Worm (Caenorhabditis elegans): Measurements from ENCODE around the gene B0304.2.

The B0304.2 gene

ce11 chrII:4518300-4518907, 5.0 kb upstream of the B0304.2 start, which contains the start of gene hlh-1:
TSS of gene hlh-1 (plus strand) at chrII:4518574.
- peak; percentile 53 for TF ChIP-seq snu-23 (GFP tag; optimal IDR thresholded peaks at IDR 0.05)
- peak; percentile 77 to 94 for TF ChIP-seq lsy-2 (tag; optimal IDR thresholded peaks at IDR 0.05)
- TF ChIP-seq rnt-1 (tag; optimal IDR thresholded peaks at IDR 0.05), result peak; percentile 82
- peak; percentile 15 for TF ChIP-seq unc-130 (tag; optimal IDR thresholded peaks at IDR 0.05)
- TF ChIP-seq hlh-17 (GFP tag; optimal IDR thresholded peaks at IDR 0.05; ENCODE audit: borderline replicate concordance), result no peak
- no peak for TF ChIP-seq zip-4 (GFP tag; optimal IDR thresholded peaks at IDR 0.05)
- TF ChIP-seq sptf-1 (tag; optimal IDR thresholded peaks at IDR 0.05), result no peak
- TF ChIP-seq nhr-11 (tag; optimal IDR thresholded peaks at IDR 0.05), result no peak
- no peak for TF ChIP-seq lin-15B (tag; optimal IDR thresholded peaks at IDR 0.05)
- TF ChIP-seq ceh-82 (tag; optimal IDR thresholded peaks at IDR 0.05), result no peak
- peak; percentile 16 to 18 for TF ChIP-seq efl-1 (optimal IDR thresholded peaks at IDR 0.05)
- TF ChIP-seq efl-1 (GFP tag; optimal IDR thresholded peaks at IDR 0.05 in 1 of 2), result no peak
- peak; percentile 23 for TF ChIP-seq swsn-7 (tag; optimal IDR thresholded peaks at IDR 0.05)
- peak; percentile 57 for TF ChIP-seq nhr-19 (GFP tag; conservative IDR thresholded peaks at IDR 0.05)
- no peak for TF ChIP-seq mep-1 (tag; optimal IDR thresholded peaks at IDR 0.05)
- no peak for TF ChIP-seq lin-35 (GFP tag; optimal IDR thresholded peaks at IDR 0.05)
- TF ChIP-seq nhr-20 (tag; optimal IDR thresholded peaks at IDR 0.05), result peak; percentile 21
- TF ChIP-seq nhr-71 (tag; optimal IDR thresholded peaks at IDR 0.05), result peak; percentile 79
- TF ChIP-seq vab-15 (tag; optimal IDR thresholded peaks at IDR 0.05), result peak; percentile 31
- TF ChIP-seq tbx-2 (tag; optimal IDR thresholded peaks at IDR 0.05), result peak; percentile 18
- TF ChIP-seq egl-13 (tag; optimal IDR thresholded peaks at IDR 0.05), result no peak
- no peak for TF ChIP-seq nhr-237 (tag; optimal IDR thresholded peaks at IDR 0.05)
- TF ChIP-seq ets-5 (GFP tag; IDR thresholded peaks at IDR 0.05), result no peak
- peak; percentile 4 for TF ChIP-seq lin-13 (GFP tag; optimal IDR thresholded peaks at IDR 0.05)
- TF ChIP-seq lin-14 (GFP tag; optimal IDR thresholded peaks at IDR 0.05), result peak; percentile 72

- TF ChIP-seq lsy-2 (tag; optimal IDR thresholded peaks at IDR 0.05) (peak in 1 of 2 experiments; percentile 25), unc-130 (tag; optimal IDR thresholded peaks at IDR 0.05) (peak; percentile 16), nhr-11 (tag; optimal IDR thresholded peaks at IDR 0.05) (no peak), rnt-1 (tag; optimal IDR thresholded peaks at IDR 0.05) (peak; percentile 70), nhr-19 (GFP tag; conservative IDR thresholded peaks at IDR 0.05) (0 out of 2 replicates have a peak, but pooled peaks have one; percentile 23), nhr-20 (tag; optimal IDR thresholded peaks at IDR 0.05) (peak; percentile 14), efl-3 (GFP tag; optimal IDR thresholded peaks at IDR 0.05) (no peak), nhr-47 (tag; optimal IDR thresholded peaks at IDR 0.05) (no peak), nhr-71 (tag; optimal IDR thresholded peaks at IDR 0.05) (peak; percentile 53), ets-5 (GFP tag; IDR thresholded peaks at IDR 0.05) (no peak), zip-4 (GFP tag; optimal IDR thresholded peaks at IDR 0.05) (no peak), lin-14 (GFP tag; optimal IDR thresholded peaks at IDR 0.05) (peak; percentile 77)
Measured at ce11 chrII:4519976-4520594, 3.3 kb upstream of the B0304.2 start.

ce11 chrII:4525185-4525584, 1.8 kb downstream of the B0304.2 start:
- TF ChIP-seq lsy-2 (tag; optimal IDR thresholded peaks at IDR 0.05) (no peak), C04F5.9 (tag; optimal IDR thresholded peaks at IDR 0.05) (no peak), tbx-2 (tag; optimal IDR thresholded peaks at IDR 0.05) (no peak), grh-1 (GFP tag; IDR thresholded peaks at IDR 0.05) (no peak), ama-1 (optimal IDR thresholded peaks at IDR 0.05) (no peak), lin-35 (GFP tag; optimal IDR thresholded peaks at IDR 0.05) (no peak), lin-14 (GFP tag; optimal IDR thresholded peaks at IDR 0.05) (no peak), snu-23 (GFP tag; optimal IDR thresholded peaks at IDR 0.05) (no peak), nhr-90 (tag; optimal IDR thresholded peaks at IDR 0.05; ENCODE audit: poor library complexity) (no peak), efl-3 (GFP tag; optimal IDR thresholded peaks at IDR 0.05) (no peak)

- TF ChIP-seq sox-4 (tag; optimal IDR thresholded peaks at IDR 0.05) (no peak), nhr-85 (tag) (peak; percentile 21)
Measured at ce11 chrII:4527800-4528199, 4.4 kb downstream of the B0304.2 start, which contains the start of gene sra-35. TSS of gene sra-35 (minus strand) at chrII:4527900.

Data from whole organism, L1 larva.